Fruit fly (Drosophila melanogaster) whole organism, adult: ENCODE results near the gene mfas.
"Not testable (repeated sequence)": the region's sequence is repeated elsewhere in the genome, so short reads cannot be mapped to it uniquely, and the experiment has no call there.

Experiments
- CG11617 ChIP-seq: fragments of 200-800 bp; sonication (Bioruptor generic); optimal IDR thresholded peaks from 2 replicates; lab custom pipeline; 2017; ENCODE audit warnings: mild to moderate bottlenecking, missing biosample characterization, missing genetic modification reagents, missing genetic modification characterization
- CG12768 ChIP-seq: fragments of 200-800 bp; sonication (Bioruptor generic); optimal IDR thresholded peaks from 2 replicates; lab custom pipeline; 2017; ENCODE audit warnings: missing biosample characterization, missing genetic modification characterization, mild to moderate bottlenecking, moderate library complexity, missing genetic modification reagents
- CG14711 ChIP-seq: fragments of 200-800 bp; sonication (Bioruptor generic); optimal IDR thresholded peaks from 2 replicates; lab custom pipeline; 2018; ENCODE audit warnings: missing biosample characterization, mild to moderate bottlenecking, missing genetic modification characterization, moderate library complexity
- CG1620 ChIP-seq: fragments of 200-800 bp; sonication (Bioruptor generic); optimal IDR thresholded peaks from 2 replicates; lab custom pipeline; 2016; ENCODE audit warnings: missing biosample characterization, missing genetic modification characterization
- CG33017 ChIP-seq: fragments of 200-800 bp; sonication (Bioruptor generic); optimal IDR thresholded peaks from 2 replicates; lab custom pipeline; 2018; ENCODE audit warnings: missing biosample characterization, mild to moderate bottlenecking, missing genetic modification characterization, moderate library complexity
- CG5204 ChIP-seq: fragments of 200-800 bp; sonication (Bioruptor generic); optimal IDR thresholded peaks from 2 replicates; lab custom pipeline; 2016; ENCODE audit warnings: missing biosample characterization, missing genetic modification characterization
- CG7045 ChIP-seq: fragments of 200-800 bp; sonication (Bioruptor generic); optimal IDR thresholded peaks from 2 replicates; lab custom pipeline; 2017; ENCODE audit warnings: missing biosample characterization, mild to moderate bottlenecking, missing genetic modification characterization
- CG7101 ChIP-seq: fragments of 200-800 bp; sonication (Bioruptor generic); optimal IDR thresholded peaks from 2 replicates; lab custom pipeline; 2018; ENCODE audit warnings: missing biosample characterization, mild to moderate bottlenecking, missing genetic modification characterization, moderate library complexity
- Clk ChIP-seq: fragments of 200-800 bp; sonication (Bioruptor generic); optimal IDR thresholded peaks from 2 replicates; lab custom pipeline; 2017; ENCODE audit warnings: missing biosample characterization, missing genetic modification characterization
- Crg-1 ChIP-seq: fragments of 200-800 bp; sonication (Bioruptor generic); optimal IDR thresholded peaks from 2 replicates; lab custom pipeline; 2016; ENCODE audit warnings: missing biosample characterization, missing genetic modification characterization
- Hr96 ChIP-seq: fragments of 200-800 bp; sonication (Bioruptor generic); optimal IDR thresholded peaks from 2 replicates; lab custom pipeline; 2016; ENCODE audit warnings: missing biosample characterization, missing genetic modification characterization
- Mnt ChIP-seq: fragments of 200-800 bp; sonication (Bioruptor generic); optimal IDR thresholded peaks from 2 replicates; lab custom pipeline; 2016; ENCODE audit warnings: missing biosample characterization, mild to moderate bottlenecking, missing genetic modification characterization
- bab1 ChIP-seq: fragments of 200-800 bp; sonication (Bioruptor generic); optimal IDR thresholded peaks from 3 replicates; lab custom pipeline; 2019; ENCODE audit warnings: missing biosample characterization, mild to moderate bottlenecking, missing genetic modification characterization, moderate library complexity
- cic ChIP-seq: fragments of 200-800 bp; sonication (Bioruptor generic); optimal IDR thresholded peaks from 2 replicates; lab custom pipeline; 2017; ENCODE audit warnings: missing biosample characterization, mild to moderate bottlenecking, missing genetic modification characterization, moderate library complexity
- cnc ChIP-seq, 2 experiments: fragments of >200 bp; optimal IDR thresholded peaks; 2 replicates each; lab custom pipeline; 2017
- kay ChIP-seq: fragments of 200-800 bp; sonication (Bioruptor generic); peaks from one replicate; lab custom pipeline; 2016; ENCODE audit warnings: missing biosample characterization, missing genetic modification characterization, borderline replicate concordance
- ovo ChIP-seq: fragments of 200-800 bp; sonication (Bioruptor generic); optimal IDR thresholded peaks from 2 replicates; lab custom pipeline; 2016; ENCODE audit warnings: missing biosample characterization, missing genetic modification characterization
- pad ChIP-seq: fragments of 200-800 bp; sonication (Bioruptor generic); optimal IDR thresholded peaks from 3 replicates; lab custom pipeline; 2017; ENCODE audit warnings: missing biosample characterization, missing genetic modification characterization, mild to moderate bottlenecking, moderate library complexity, missing genetic modification reagents
- tj ChIP-seq: fragments of 200-800 bp; sonication (Bioruptor generic); optimal IDR thresholded peaks from 3 replicates; lab custom pipeline; 2017; ENCODE audit warnings: missing biosample characterization, mild to moderate bottlenecking, missing genetic modification characterization, moderate library complexity
- toe ChIP-seq: fragments of 200-800 bp; sonication (Bioruptor generic); optimal IDR thresholded peaks from 2 replicates; lab custom pipeline; 2016; ENCODE audit warnings: missing biosample characterization, missing genetic modification characterization

The mfas gene

DNA sequence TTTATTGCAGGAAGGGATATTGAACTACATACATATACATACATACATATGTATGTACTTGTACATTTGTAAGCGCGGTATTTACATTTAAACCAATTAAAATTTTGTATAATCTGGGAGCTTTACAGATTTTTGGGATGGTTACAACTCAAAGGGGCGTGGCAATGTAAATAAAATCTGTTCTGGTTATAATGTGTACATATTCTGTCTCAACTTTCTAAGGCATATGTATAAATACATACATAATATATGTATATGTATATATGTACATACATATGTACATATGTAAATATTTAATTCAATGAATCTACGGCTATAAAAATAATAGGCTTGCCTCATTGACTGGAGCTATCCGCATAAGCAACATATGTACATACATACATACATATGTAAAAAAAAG lies 35.7 kb downstream of the mfas start:
- TF ChIP-seq CG33017 (tag; lab: Kevin White, UChicago), result no peak
- TF ChIP-seq pad (GFP tag; lab: Kevin White, UChicago), result no peak
- TF ChIP-seq Crg-1 (GFP tag; lab: Kevin White, UChicago), result no peak
- no peak for TF ChIP-seq cic (GFP tag; lab: Kevin White, UChicago)
- no peak for TF ChIP-seq CG14711 (tag; lab: Kevin White, UChicago)
- TF ChIP-seq bab1, result no peak
- TF ChIP-seq CG7045 (GFP tag; lab: Kevin White, UChicago), result no peak
- no peak for TF ChIP-seq CG5204 (GFP tag; lab: Kevin White, UChicago)
- TF ChIP-seq ovo (GFP tag; lab: Kevin White, UChicago), result no peak
- TF ChIP-seq toe (GFP tag; lab: Kevin White, UChicago), result no peak
- no peak for TF ChIP-seq CG11617 (GFP tag; lab: Kevin White, UChicago)
- TF ChIP-seq CG1620, result no peak
- TF ChIP-seq Hr96 (GFP tag; lab: Kevin White, UChicago), result no peak
- TF ChIP-seq Clk (GFP tag; lab: Kevin White, UChicago), result no peak
- TF ChIP-seq CG12768 (GFP tag; lab: Kevin White, UChicago), result no peak
- no peak for TF ChIP-seq CG7101
- TF ChIP-seq Mnt (GFP tag; lab: Kevin White, UChicago), result no peak

DNA sequence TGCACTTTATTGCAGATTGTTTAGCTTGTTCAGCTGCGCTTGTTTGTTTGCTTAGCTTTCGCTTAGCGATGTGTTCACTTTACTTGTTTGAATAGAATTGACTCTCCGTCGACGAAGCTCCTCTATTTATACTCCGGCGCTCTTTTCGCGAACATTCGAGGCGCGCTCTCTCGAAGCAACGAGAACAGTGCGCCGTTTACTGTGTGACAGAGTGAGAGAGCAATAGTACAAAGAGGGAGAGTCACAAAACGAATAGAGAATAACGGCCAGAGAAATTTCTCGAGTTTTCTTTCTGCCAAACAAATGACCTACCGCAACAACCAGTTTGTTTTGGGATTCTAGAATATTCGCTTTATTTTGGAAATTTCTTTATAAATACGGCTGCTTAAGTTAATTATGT lies 36.7 kb downstream of the mfas start, which contains the start of gene Hsp70Aa:
Gene Hsp70Aa, minus strand, starts transcription at position 101 of the 400 bp plus-strand sequence.
- not testable (repeated sequence) for TF ChIP-seq Hr96 (GFP tag; lab: Kevin White, UChicago); CG33017 (tag; lab: Kevin White, UChicago); cnc (optimal IDR thresholded peaks at IDR 0.05; lab: Kevin White, UChicago)

DNA sequence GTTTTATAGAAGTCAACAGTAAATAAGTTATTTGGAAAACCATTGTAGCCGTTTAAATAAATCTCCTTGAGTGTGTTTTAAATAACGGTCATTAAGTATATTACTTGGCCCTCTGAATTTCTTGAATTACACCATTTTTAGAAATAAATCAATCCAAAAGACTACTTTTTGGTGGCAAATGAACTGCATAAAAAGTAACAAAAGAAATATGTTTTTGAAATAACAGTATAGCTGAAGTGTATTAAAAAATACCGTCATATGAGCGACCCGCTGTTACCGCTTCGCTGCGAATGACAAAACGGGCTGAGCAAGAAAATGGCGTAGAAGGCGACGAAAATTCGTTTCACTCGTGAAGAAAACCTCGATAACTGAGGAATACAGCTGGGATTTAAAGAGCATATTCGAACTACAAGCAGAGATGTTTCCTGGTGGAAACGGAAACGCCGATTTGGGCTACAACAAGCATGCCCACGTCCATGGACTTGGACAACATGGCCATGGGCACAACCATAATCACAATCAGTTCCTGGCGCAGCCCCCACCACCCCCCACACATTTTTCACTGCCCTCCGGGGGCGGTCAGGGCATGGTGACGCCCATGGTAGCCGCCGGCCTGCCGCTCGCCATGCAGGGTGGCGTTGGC lies 43.6 kb downstream of the mfas start, which contains the start of gene CG31211:
Gene CG31211, plus strand, starts transcription at position 294 of the 643 bp plus-strand sequence.
- TF ChIP-seq ovo (GFP tag; lab: Kevin White, UChicago) (peak; percentile 35), Mnt (GFP tag; lab: Kevin White, UChicago) (no peak), CG5204 (GFP tag; lab: Kevin White, UChicago) (peak; percentile 16), kay (GFP tag; lab: Kevin White, UChicago) (no peak), CG11617 (GFP tag; lab: Kevin White, UChicago) (no peak), toe (GFP tag; lab: Kevin White, UChicago) (no peak)

DNA sequence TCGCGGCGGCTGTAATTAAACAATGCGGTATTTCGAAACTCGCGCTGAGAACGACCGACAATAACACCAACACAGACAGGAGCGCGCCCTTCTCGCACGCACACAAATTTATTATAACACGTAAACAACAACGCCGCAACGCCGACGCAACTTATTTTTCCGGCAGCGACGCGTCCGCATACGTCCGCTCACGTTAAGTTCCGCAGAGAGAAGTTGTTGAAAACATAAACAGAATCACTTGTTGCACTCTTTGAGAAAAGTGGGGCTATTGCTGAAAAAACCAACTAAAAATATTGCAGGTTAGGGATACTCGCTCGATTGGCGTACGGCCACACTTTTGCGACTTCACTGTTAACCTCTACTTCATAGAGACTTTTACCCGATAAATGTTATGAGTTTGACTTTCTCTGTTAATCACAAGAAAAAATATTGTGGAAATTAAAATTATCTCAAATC lies 44.2 kb downstream of the mfas start, which contains the start of gene Cad87A:
Gene Cad87A, minus strand, starts transcription at position 227 of the 456 bp plus-strand sequence.
- TF ChIP-seq Mnt (GFP tag; lab: Kevin White, UChicago) (peak; percentile 41), tj (GFP tag; lab: Kevin White, UChicago) (peak; percentile 49), toe (GFP tag; lab: Kevin White, UChicago) (no peak)

DNA sequence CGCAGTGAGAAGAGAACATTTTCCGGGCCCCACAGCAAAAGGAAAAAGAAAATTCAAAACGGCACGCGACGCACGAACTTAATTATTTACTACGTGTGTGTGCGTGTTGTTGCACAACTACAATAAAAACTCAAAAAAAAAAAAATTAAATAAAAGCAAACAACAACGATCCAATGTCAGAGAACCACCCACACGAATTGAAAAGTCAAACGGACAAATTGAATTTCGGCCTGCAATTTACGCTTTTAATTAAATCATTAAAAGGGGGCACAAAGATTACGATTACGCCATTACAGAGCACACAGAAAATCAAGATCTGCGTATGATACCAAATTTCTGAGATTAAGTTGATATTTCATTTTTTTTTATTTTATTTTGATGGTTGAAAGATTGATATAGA lies 45.2 kb downstream of the mfas start:
- no peak for TF ChIP-seq kay (GFP tag; lab: Kevin White, UChicago)
- TF ChIP-seq CG33017 (tag; lab: Kevin White, UChicago), result no peak
- TF ChIP-seq Clk (GFP tag; lab: Kevin White, UChicago), result no peak
- TF ChIP-seq pad (GFP tag; lab: Kevin White, UChicago), result no peak
- TF ChIP-seq ovo (GFP tag; lab: Kevin White, UChicago), result no peak
- TF ChIP-seq CG14711 (tag; lab: Kevin White, UChicago), result no peak
- TF ChIP-seq toe (GFP tag; lab: Kevin White, UChicago), result no peak
- no peak for TF ChIP-seq CG1620
- no peak for TF ChIP-seq bab1
- TF ChIP-seq CG11617 (GFP tag; lab: Kevin White, UChicago), result no peak
- TF ChIP-seq CG5204 (GFP tag; lab: Kevin White, UChicago), result no peak
- no peak for TF ChIP-seq Crg-1 (GFP tag; lab: Kevin White, UChicago)
- no peak for TF ChIP-seq cic (GFP tag; lab: Kevin White, UChicago)
- no peak for TF ChIP-seq tj (GFP tag; lab: Kevin White, UChicago)
- TF ChIP-seq CG7045 (GFP tag; lab: Kevin White, UChicago), result no peak
- no peak for TF ChIP-seq CG7101
- TF ChIP-seq Mnt (GFP tag; lab: Kevin White, UChicago), result no peak
- TF ChIP-seq Hr96 (GFP tag; lab: Kevin White, UChicago), result no peak
- no peak for TF ChIP-seq cnc (optimal IDR thresholded peaks at IDR 0.05; lab: Kevin White, UChicago)
- TF ChIP-seq CG12768 (GFP tag; lab: Kevin White, UChicago), result no peak

DNA sequence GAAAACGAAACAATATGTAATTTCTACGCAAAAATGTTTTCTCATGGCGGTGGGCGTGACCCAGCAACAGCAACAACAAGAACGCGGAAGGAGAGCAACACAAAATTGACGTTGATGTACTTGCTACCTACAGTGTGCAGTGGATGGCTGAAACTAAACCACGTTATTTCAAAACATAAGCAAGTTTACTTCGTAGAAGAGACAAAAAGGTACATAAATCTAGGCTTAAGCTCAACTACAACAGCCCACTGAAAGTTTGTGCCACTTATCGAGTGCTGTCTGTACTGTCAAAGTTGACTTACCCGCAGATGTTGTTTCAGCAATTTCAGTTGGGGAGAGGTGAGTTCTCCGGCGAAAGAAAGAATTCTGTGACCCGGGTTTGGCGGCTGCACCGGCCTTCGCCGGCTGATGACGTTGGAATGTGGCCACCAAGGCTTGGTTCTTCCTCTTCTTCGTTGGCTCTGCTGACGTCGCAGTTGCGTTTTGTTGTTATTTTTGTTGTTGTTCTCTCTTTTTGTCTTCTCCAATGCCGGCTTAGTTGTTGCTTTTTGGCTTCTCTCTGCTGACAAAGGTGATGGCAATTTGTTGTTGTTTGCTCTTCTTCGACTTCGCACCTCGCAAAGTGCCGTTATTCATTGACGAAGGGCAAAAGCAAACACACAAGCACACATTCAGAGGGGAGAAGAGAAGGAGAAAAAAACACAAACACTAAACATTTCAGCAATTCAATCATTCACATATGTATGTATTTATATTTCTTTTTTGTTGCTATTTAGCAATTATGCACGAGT lies 45.8 kb downstream of the mfas start:
- TF ChIP-seq tj (GFP tag; lab: Kevin White, UChicago) (peak; percentile 87), bab1 (peak; percentile 24), CG33017 (tag; lab: Kevin White, UChicago) (no peak), CG11617 (GFP tag; lab: Kevin White, UChicago) (no peak), ovo (GFP tag; lab: Kevin White, UChicago) (peak; percentile 93), CG14711 (tag; lab: Kevin White, UChicago) (no peak), CG5204 (GFP tag; lab: Kevin White, UChicago) (no peak), pad (GFP tag; lab: Kevin White, UChicago) (peak; percentile 92)
